Fruit fly (Drosophila melanogaster) whole organism, pupa: ENCODE results near the gene Trx2.

Source experiments
- CG10348 ChIP-seq: fragments of 200-800 bp; sonication (Bioruptor generic); IDR thresholded peaks from 2 replicates; pipeline ENCODE4 v1.3.6; 2022; ENCODE audit warnings: missing biosample characterization, missing genetic modification characterization
- CG12605 ChIP-seq: fragments of 200-800 bp; sonication (Bioruptor generic); IDR thresholded peaks from 2 replicates; pipeline ENCODE4 v1.3.6; 2022; ENCODE audit warnings: missing biosample characterization, missing genetic modification characterization
- CG13204 ChIP-seq: fragments of 200-800 bp; sonication (Bioruptor generic); optimal IDR thresholded peaks from 2 replicates; lab custom pipeline; 2018; ENCODE audit warnings: missing biosample characterization, mild to moderate bottlenecking, missing genetic modification characterization, moderate library complexity
- CG14655 ChIP-seq: fragments of 200-800 bp; sonication (Bioruptor generic); optimal IDR thresholded peaks from 3 replicates; lab custom pipeline; 2017; ENCODE audit warnings: mild to moderate bottlenecking, missing biosample characterization, missing genetic modification reagents, missing genetic modification characterization
- CG15710 ChIP-seq: fragments of 200-800 bp; sonication (Bioruptor generic); optimal IDR thresholded peaks from 2 replicates; lab custom pipeline; 2018; ENCODE audit warnings: missing biosample characterization, mild to moderate bottlenecking, missing genetic modification characterization, moderate library complexity
- CG17806 ChIP-seq: fragments of 200-800 bp; sonication (Bioruptor generic); optimal IDR thresholded peaks from 2 replicates; lab custom pipeline; 2018; ENCODE audit warnings: missing biosample characterization, mild to moderate bottlenecking, missing genetic modification characterization, moderate library complexity
- CG32121 ChIP-seq: fragments of 200-800 bp; sonication (Bioruptor generic); IDR thresholded peaks from 2 replicates; pipeline ENCODE4 v1.3.6; 2022; ENCODE audit warnings: missing biosample characterization, missing genetic modification characterization
- CG34367 ChIP-seq: fragments of 200-800 bp; sonication (Bioruptor generic); optimal IDR thresholded peaks from 2 replicates; lab custom pipeline; 2018; ENCODE audit warnings: missing biosample characterization, mild to moderate bottlenecking, missing genetic modification characterization
- CG4496 ChIP-seq: fragments of 200-800 bp; sonication (Bioruptor generic); IDR thresholded peaks from 3 replicates; pipeline ENCODE4 v1.3.6; 2022; ENCODE audit warnings: missing biosample characterization, missing genetic modification characterization
- CG8159 ChIP-seq: fragments of 200-800 bp; sonication (Bioruptor generic); optimal IDR thresholded peaks from 3 replicates; lab custom pipeline; 2018; ENCODE audit warnings: missing biosample characterization, mild to moderate bottlenecking, missing genetic modification characterization, moderate library complexity
- CG8301 ChIP-seq: fragments of 200-800 bp; sonication (Bioruptor generic); optimal IDR thresholded peaks from 2 replicates; lab custom pipeline; 2018; ENCODE audit warnings: missing biosample characterization, mild to moderate bottlenecking, missing genetic modification characterization
- CG9948 ChIP-seq: fragments of 200-800 bp; sonication (Bioruptor generic); optimal IDR thresholded peaks from 2 replicates; lab custom pipeline; 2018; ENCODE audit warnings: missing biosample characterization, mild to moderate bottlenecking, missing genetic modification characterization, moderate library complexity
- D1 ChIP-seq: fragments of 200-800 bp; sonication (Bioruptor generic); optimal IDR thresholded peaks from 2 replicates; lab custom pipeline; 2018; ENCODE audit warnings: missing biosample characterization, mild to moderate bottlenecking, missing genetic modification characterization, moderate library complexity
- EcR ChIP-seq: fragments of 200-800 bp; sonication (Bioruptor generic); optimal IDR thresholded peaks from 3 replicates; lab custom pipeline; 2019; ENCODE audit warnings: missing biosample characterization, missing genetic modification characterization, mild to moderate bottlenecking, moderate library complexity, missing genetic modification reagents
- Ets98B ChIP-seq: fragments of 200-800 bp; sonication (Bioruptor generic); IDR thresholded peaks from 2 replicates; pipeline ENCODE4 v1.3.6; 2022; ENCODE audit warnings: missing biosample characterization, missing genetic modification characterization
- Pif1A ChIP-seq: fragments of 200-800 bp; sonication (Bioruptor generic); optimal IDR thresholded peaks from 3 replicates; lab custom pipeline; 2016; ENCODE audit warnings: missing biosample characterization, missing genetic modification characterization
- Pif1B ChIP-seq: fragments of 200-800 bp; sonication (Bioruptor generic); optimal IDR thresholded peaks from 3 replicates; lab custom pipeline; 2016; ENCODE audit warnings: missing biosample characterization, missing genetic modification characterization
- Snoo ChIP-seq: fragments of 200-800 bp; sonication (Bioruptor generic); optimal IDR thresholded peaks from 3 replicates; lab custom pipeline; 2017; ENCODE audit warnings: missing biosample characterization, mild to moderate bottlenecking, missing genetic modification characterization, inconsistent platforms
- fd96Ca ChIP-seq: fragments of 200-800 bp; sonication (Bioruptor generic); IDR thresholded peaks from 3 replicates; pipeline ENCODE4 v1.3.6; 2022; ENCODE audit warnings: missing biosample characterization, missing genetic modification characterization
- gl ChIP-seq: fragments of 200-800 bp; sonication (Bioruptor generic); optimal IDR thresholded peaks from 2 replicates; lab custom pipeline; 2018; ENCODE audit warnings: missing biosample characterization, mild to moderate bottlenecking, missing genetic modification characterization
- rn ChIP-seq: fragments of 200-800 bp; sonication (Bioruptor generic); IDR thresholded peaks from 2 replicates; pipeline ENCODE4 v1.3.6; 2022; ENCODE audit warnings: missing biosample characterization, missing genetic modification characterization

The Trx2 gene

DNA sequence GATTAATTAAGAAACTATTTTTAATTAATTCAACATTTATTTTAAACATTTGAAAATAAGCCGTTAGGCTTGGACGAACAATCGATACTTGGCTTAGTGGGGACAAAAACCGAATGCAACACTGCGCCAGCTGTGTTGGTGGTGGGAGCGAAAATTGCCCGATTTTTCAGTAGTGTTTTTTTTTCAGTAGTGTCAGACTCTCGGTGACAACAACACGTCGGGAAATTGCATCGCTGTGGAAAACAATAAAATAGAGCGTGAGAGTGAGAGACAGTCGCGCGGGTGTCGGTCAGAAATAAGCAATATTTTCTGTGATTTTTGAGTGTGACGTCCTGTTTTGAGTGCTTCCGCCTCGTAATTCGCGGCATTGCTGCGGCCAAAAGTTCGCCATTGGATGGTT lies 3.7 kb downstream of the Trx2 start:
- TF ChIP-seq CG15710 (tag; lab: Kevin White, UChicago): peak; percentile 0
- peak; percentile 76 for TF ChIP-seq Ets98B (GFP tag; lab: Robert Waterston, UW)
- TF ChIP-seq CG34367 (tag; lab: Kevin White, UChicago): peak; percentile 17
- peak; percentile 35; the same call in 1 of the 3 replicates for TF ChIP-seq fd96Ca (GFP tag; lab: Robert Waterston, UW)
- TF ChIP-seq Pif1A: no peak
- no peak for TF ChIP-seq rn (GFP tag; lab: Robert Waterston, UW)
- TF ChIP-seq Pif1B (GFP tag; lab: Kevin White, UChicago): peak; percentile 26
- TF ChIP-seq CG4496: peak; percentile 72; the same call in 2 of the 3 replicates
- TF ChIP-seq Snoo (tag; lab: Kevin White, UChicago): peak; percentile 40
- peak; percentile 20 for TF ChIP-seq D1 (tag; lab: Kevin White, UChicago)
- TF ChIP-seq CG32121 (GFP tag; lab: Robert Waterston, UW): peak; percentile 69
- TF ChIP-seq CG12605: peak; percentile 69
- TF ChIP-seq CG10348 (GFP tag; lab: Robert Waterston, UW): no peak

- TF ChIP-seq CG8301: peak; percentile 16
- TF ChIP-seq CG13204 (GFP tag; lab: Kevin White, UChicago): no peak
- TF ChIP-seq CG14655 (GFP tag; lab: Kevin White, UChicago): peak; percentile 30
- TF ChIP-seq CG4496: peak; percentile 51; the same call in 1 of the 3 replicates
- peak; percentile 33; the same call in 1 of the 2 replicates for TF ChIP-seq CG32121 (GFP tag; lab: Robert Waterston, UW)
- peak; percentile 56 for TF ChIP-seq Ets98B (GFP tag; lab: Robert Waterston, UW)
- TF ChIP-seq fd96Ca (GFP tag; lab: Robert Waterston, UW): 0 out of 3 replicates have a peak, but pooled peaks have one; percentile 45
- peak; percentile 9 for TF ChIP-seq Pif1A
- no peak for TF ChIP-seq rn (GFP tag; lab: Robert Waterston, UW)
Observed at dm6 chr2L:9617908-9618307, 4.9 kb downstream of the Trx2 start.

DNA sequence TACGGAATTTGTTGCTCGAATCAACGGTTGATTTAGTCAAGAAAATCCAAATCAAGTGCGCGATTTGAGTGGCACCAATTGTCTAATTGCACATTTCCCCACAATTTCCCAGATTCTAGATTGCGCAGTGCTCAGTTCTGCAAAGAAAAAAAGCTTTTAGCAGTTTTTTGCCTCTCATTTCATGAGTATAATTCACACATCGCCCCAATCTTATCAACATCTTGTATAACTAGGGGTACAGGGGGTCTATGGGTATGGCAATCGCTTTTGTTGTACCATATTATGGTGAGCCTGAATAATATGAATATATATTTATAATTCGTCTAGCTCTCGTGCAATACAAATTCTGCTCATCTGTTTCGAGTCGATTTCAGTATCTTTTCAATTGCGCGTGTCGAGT lies 5.9 kb downstream of the Trx2 start:
- TF ChIP-seq CG15710 (tag; lab: Kevin White, UChicago) (no peak), gl (tag; lab: Kevin White, UChicago) (no peak), CG10348 (GFP tag; lab: Robert Waterston, UW) (no peak), CG13204 (GFP tag; lab: Kevin White, UChicago) (no peak), EcR (no peak), CG12605 (no peak), CG32121 (GFP tag; lab: Robert Waterston, UW) (no peak), Snoo (tag; lab: Kevin White, UChicago) (no peak), Ets98B (GFP tag; lab: Robert Waterston, UW) (no peak), CG8301 (no peak)

dm6 chr2L:9619925-9620324 lies 7.0 kb downstream of the Trx2 start:
- TF ChIP-seq gl (tag; lab: Kevin White, UChicago): no peak
- no peak for TF ChIP-seq CG17806
- no peak for TF ChIP-seq Ets98B (GFP tag; lab: Robert Waterston, UW)
- TF ChIP-seq Pif1B (GFP tag; lab: Kevin White, UChicago): no peak
- TF ChIP-seq CG34367 (tag; lab: Kevin White, UChicago): no peak
- TF ChIP-seq CG13204 (GFP tag; lab: Kevin White, UChicago): no peak

DNA sequence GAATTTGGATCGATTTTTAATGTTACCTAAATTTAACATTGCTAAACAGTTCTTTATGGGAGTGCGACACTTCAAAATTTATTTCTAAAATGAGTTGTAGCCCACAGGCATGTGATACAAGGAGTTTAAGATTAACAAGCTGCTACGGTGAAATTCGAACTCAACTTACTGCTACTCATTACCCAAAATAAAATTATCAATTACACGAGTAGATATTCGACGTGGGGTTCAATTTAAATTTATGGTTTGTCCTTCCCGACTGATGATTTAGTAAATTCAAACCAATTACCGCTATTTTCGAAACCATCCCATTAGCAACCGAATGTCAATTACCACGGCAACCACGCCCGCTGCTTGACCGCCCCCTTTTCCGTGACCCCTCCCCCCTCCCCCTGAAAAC lies 12.2 kb downstream of the Trx2 start, which contains the start of gene CG31882:
Gene CG31882 (minus strand): TSS at position 101 of the 400 bp plus-strand sequence.
- no peak for TF ChIP-seq CG12605
- TF ChIP-seq CG10348 (GFP tag; lab: Robert Waterston, UW): no peak
- TF ChIP-seq Pif1A: no peak
- no peak for TF ChIP-seq CG34367 (tag; lab: Kevin White, UChicago)
- TF ChIP-seq gl (tag; lab: Kevin White, UChicago): no peak
- no peak for TF ChIP-seq CG13204 (GFP tag; lab: Kevin White, UChicago)
- no peak for TF ChIP-seq CG32121 (GFP tag; lab: Robert Waterston, UW)
- no peak for TF ChIP-seq CG8301
- no peak for TF ChIP-seq rn (GFP tag; lab: Robert Waterston, UW)
- TF ChIP-seq Snoo (tag; lab: Kevin White, UChicago): no peak
- TF ChIP-seq CG4496: no peak
- TF ChIP-seq D1 (tag; lab: Kevin White, UChicago): no peak
- no peak for TF ChIP-seq CG14655 (GFP tag; lab: Kevin White, UChicago)
- TF ChIP-seq EcR: no peak
- TF ChIP-seq CG17806: no peak
- TF ChIP-seq Pif1B (GFP tag; lab: Kevin White, UChicago): no peak
- TF ChIP-seq CG8159 (tag; lab: Kevin White, UChicago): no peak
- no peak for TF ChIP-seq CG15710 (tag; lab: Kevin White, UChicago)

DNA sequence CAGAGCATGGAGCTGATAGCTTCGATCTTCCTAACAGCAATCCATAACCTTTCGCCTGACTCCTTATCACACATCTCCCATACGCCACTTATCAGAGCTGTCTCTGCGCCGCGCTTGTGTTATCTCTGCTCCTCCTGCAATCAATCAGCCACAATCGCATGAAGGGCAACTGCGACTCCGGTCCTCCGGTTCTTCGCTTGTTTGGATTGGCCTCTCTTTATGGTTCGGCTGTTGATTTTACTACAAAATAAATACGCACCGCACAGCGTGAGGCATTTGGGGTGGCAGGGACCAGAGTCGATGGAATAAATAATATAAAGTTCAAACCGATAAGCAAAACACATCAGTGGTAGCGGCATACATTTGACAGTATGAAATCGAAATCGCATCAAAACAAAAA lies 20.1 kb downstream of the Trx2 start:
- TF ChIP-seq CG34367 (tag; lab: Kevin White, UChicago) (no peak), Pif1B (GFP tag; lab: Kevin White, UChicago) (no peak), Ets98B (GFP tag; lab: Robert Waterston, UW) (peak; percentile 33; the same call in 1 of the 2 replicates)

dm6 chr2L:9633811-9634436 lies 21.0 kb downstream of the Trx2 start, which contains the start of gene Apoltp:
Apoltp (plus strand) TSS chr2L:9634179.
- TF ChIP-seq CG10348 (GFP tag; lab: Robert Waterston, UW) (0 out of 2 replicates have a peak, but pooled peaks have one; percentile 11), Ets98B (GFP tag; lab: Robert Waterston, UW) (peak; percentile 77), CG8301 (peak; percentile 69), rn (GFP tag; lab: Robert Waterston, UW) (peak; percentile 49; the same call in 1 of the 2 replicates), Pif1A (peak; percentile 77), CG12605 (peak; percentile 82), fd96Ca (GFP tag; lab: Robert Waterston, UW) (peak; percentile 73), CG8159 (tag; lab: Kevin White, UChicago) (peak; percentile 85), D1 (tag; lab: Kevin White, UChicago) (peak; percentile 59), CG15710 (tag; lab: Kevin White, UChicago) (peak; percentile 58), CG4496 (peak; percentile 73), CG9948 (tag; lab: Kevin White, UChicago) (peak; percentile 60), Pif1B (GFP tag; lab: Kevin White, UChicago) (peak; percentile 73), CG17806 (peak; percentile 81), EcR (peak; percentile 50), gl (tag; lab: Kevin White, UChicago) (no peak), CG13204 (GFP tag; lab: Kevin White, UChicago) (peak; percentile 27), CG32121 (GFP tag; lab: Robert Waterston, UW) (peak; percentile 83), CG34367 (tag; lab: Kevin White, UChicago) (peak; percentile 27), CG14655 (GFP tag; lab: Kevin White, UChicago) (peak; percentile 78), Snoo (tag; lab: Kevin White, UChicago) (peak; percentile 77)
